Fruit fly (Drosophila melanogaster) whole organism, prepupa: ENCODE measurements around the gene TfIIA-L.

ENCODE experiments used
- Blimp-1 ChIP-seq: fragments of 200-800 bp; sonication (Bioruptor generic); optimal IDR thresholded peaks from 3 replicates; lab custom pipeline; 2017; ENCODE audit warnings: missing biosample characterization, missing genetic modification characterization, mild to moderate bottlenecking, moderate library complexity, missing genetic modification reagents
- CG10631 ChIP-seq: fragments of 200-800 bp; sonication (Bioruptor generic); optimal IDR thresholded peaks from 2 replicates; lab custom pipeline; 2016; ENCODE audit warnings: missing biosample characterization, missing genetic modification characterization
- CG10669 ChIP-seq: fragments of 200-800 bp; sonication (Bioruptor generic); optimal IDR thresholded peaks from 3 replicates; lab custom pipeline; 2018; ENCODE audit warnings: missing biosample characterization, mild to moderate bottlenecking, missing genetic modification characterization, moderate library complexity
- CG11294 ChIP-seq: fragments of 200-800 bp; sonication (Bioruptor generic); IDR thresholded peaks from 2 replicates; pipeline ENCODE4 v1.3.6; 2022; ENCODE audit warnings: missing biosample characterization, missing genetic modification characterization
- CG11762 ChIP-seq: fragments of 200-800 bp; sonication (Bioruptor generic); optimal IDR thresholded peaks from 3 replicates; lab custom pipeline; 2016; ENCODE audit warnings: missing biosample characterization, missing genetic modification characterization; ENCODE audit not compliant: insufficient read depth
- CG11902 ChIP-seq: fragments of 200-800 bp; sonication (Bioruptor generic); optimal IDR thresholded peaks from 3 replicates; lab custom pipeline; 2016; ENCODE audit warnings: missing biosample characterization, missing genetic modification characterization
- CG15336 ChIP-seq: fragments of 200-800 bp; sonication (Bioruptor generic); IDR thresholded peaks from 2 replicates; pipeline ENCODE4 v1.3.6; 2022; ENCODE audit warnings: missing biosample characterization, missing genetic modification characterization
- CG1621 ChIP-seq: fragments of 200-800 bp; sonication (Bioruptor generic); optimal IDR thresholded peaks from 3 replicates; lab custom pipeline; 2018; ENCODE audit warnings: missing biosample characterization, mild to moderate bottlenecking, missing genetic modification characterization
- CG16779 ChIP-seq: fragments of 200-800 bp; sonication (Bioruptor generic); optimal IDR thresholded peaks from 3 replicates; lab custom pipeline; 2017; ENCODE audit warnings: missing biosample characterization, mild to moderate bottlenecking, missing genetic modification characterization
- CG3032 ChIP-seq: fragments of 200-800 bp; optimal IDR thresholded peaks from 2 replicates; lab custom pipeline; 2019; ENCODE audit warnings: missing biosample characterization, mild to moderate bottlenecking, missing genetic modification characterization, moderate library complexity
- CG31627 ChIP-seq: fragments of 200-800 bp; sonication (Bioruptor generic); optimal IDR thresholded peaks from 3 replicates; lab custom pipeline; 2016; ENCODE audit warnings: missing biosample characterization, missing genetic modification characterization
- CG32006 ChIP-seq: fragments of 200-800 bp; sonication (Bioruptor generic); optimal IDR thresholded peaks from 3 replicates; lab custom pipeline; 2017; ENCODE audit warnings: missing biosample characterization, mild to moderate bottlenecking, missing genetic modification characterization
- CG34406 ChIP-seq: fragments of 200-800 bp; sonication (Bioruptor generic); optimal IDR thresholded peaks from 3 replicates; lab custom pipeline; 2016; ENCODE audit warnings: missing biosample characterization, missing genetic modification characterization
- CG3919 ChIP-seq: fragments of 200-800 bp; sonication (Bioruptor generic); optimal IDR thresholded peaks from 3 replicates; lab custom pipeline; 2016; ENCODE audit warnings: missing biosample characterization, missing genetic modification characterization
- CG4318 ChIP-seq: fragments of 200-800 bp; sonication (Bioruptor generic); optimal IDR thresholded peaks from 3 replicates; lab custom pipeline; 2017; ENCODE audit warnings: missing biosample characterization, mild to moderate bottlenecking, missing genetic modification characterization
- CG6276 ChIP-seq: fragments of 200-800 bp; sonication (Bioruptor generic); optimal IDR thresholded peaks from 2 replicates; lab custom pipeline; 2017; ENCODE audit warnings: missing biosample characterization, mild to moderate bottlenecking, missing genetic modification characterization
- CG6792 ChIP-seq: fragments of 200-800 bp; sonication (Bioruptor generic); optimal IDR thresholded peaks from 3 replicates; lab custom pipeline; 2016; ENCODE audit warnings: missing biosample characterization, missing genetic modification characterization
- CG6808 ChIP-seq: fragments of 200-800 bp; sonication (Bioruptor generic); optimal IDR thresholded peaks from 3 replicates; lab custom pipeline; 2017; ENCODE audit warnings: missing biosample characterization, missing genetic modification characterization, mild to moderate bottlenecking, moderate library complexity, missing genetic modification reagents
- CG7368 ChIP-seq: fragments of 200-800 bp; sonication (Bioruptor generic); optimal IDR thresholded peaks from 3 replicates; lab custom pipeline; 2016; ENCODE audit warnings: missing biosample characterization, missing genetic modification characterization
- CG8119 ChIP-seq: fragments of 200-800 bp; sonication (Bioruptor generic); IDR thresholded peaks from 3 replicates; pipeline ENCODE4 v1.3.6; 2022; ENCODE audit warnings: missing biosample characterization, missing genetic modification characterization
- CG8319 ChIP-seq: fragments of 200-800 bp; sonication (Bioruptor generic); optimal IDR thresholded peaks from 3 replicates; lab custom pipeline; 2016; ENCODE audit warnings: missing biosample characterization, missing genetic modification characterization
- CG8632 ChIP-seq: fragments of 200-800 bp; sonication (Bioruptor generic); optimal IDR thresholded peaks from 3 replicates; lab custom pipeline; 2016; ENCODE audit warnings: missing biosample characterization, missing genetic modification characterization
- Eip75B ChIP-seq: fragments of 200-800 bp; sonication (Bioruptor generic); optimal IDR thresholded peaks from 3 replicates; lab custom pipeline; 2016; ENCODE audit warnings: missing biosample characterization, missing genetic modification characterization
- Eip78C ChIP-seq: fragments of 200-800 bp; sonication (Bioruptor generic); peaks from one replicate; lab custom pipeline; 2016; ENCODE audit warnings: missing biosample characterization, missing genetic modification characterization
- Eip93F ChIP-seq: fragments of 200-800 bp; sonication (Bioruptor generic); optimal IDR thresholded peaks from 2 replicates; lab custom pipeline; 2016; ENCODE audit warnings: missing biosample characterization, mild to moderate bottlenecking, missing genetic modification characterization
- Ets96B ChIP-seq: fragments of 200-800 bp; optimal IDR thresholded peaks from 2 replicates; lab custom pipeline; 2019; ENCODE audit warnings: missing biosample characterization, mild to moderate bottlenecking, missing genetic modification characterization, moderate library complexity
- Gug ChIP-seq: fragments of 200-800 bp; sonication (Bioruptor generic); IDR thresholded peaks from 2 replicates; pipeline ENCODE4 v1.3.6; 2022; ENCODE audit warnings: missing biosample characterization, missing genetic modification characterization
- Hr38 ChIP-seq: sonication (Bioruptor generic); optimal IDR thresholded peaks from 2 replicates; lab custom pipeline; 2016; ENCODE audit warnings: missing biosample characterization, missing genetic modification characterization
- Hr39 ChIP-seq: fragments of 200-800 bp; sonication (Bioruptor generic); optimal IDR thresholded peaks from 2 replicates; lab custom pipeline; 2016; ENCODE audit warnings: missing biosample characterization, missing genetic modification characterization
- Hr4 ChIP-seq: fragments of 200-800 bp; sonication (Bioruptor generic); optimal IDR thresholded peaks from 3 replicates; lab custom pipeline; 2016; ENCODE audit warnings: missing biosample characterization, missing genetic modification characterization
- Lpt ChIP-seq: fragments of 200-800 bp; sonication (Bioruptor generic); optimal IDR thresholded peaks from 3 replicates; lab custom pipeline; 2016; ENCODE audit warnings: missing biosample characterization, missing genetic modification characterization
- Met ChIP-seq: fragments of 200-800 bp; sonication (Bioruptor generic); optimal IDR thresholded peaks from 3 replicates; lab custom pipeline; 2016; ENCODE audit warnings: missing biosample characterization, missing genetic modification characterization
- OdsH ChIP-seq: fragments of 200-800 bp; sonication (Bioruptor generic); optimal IDR thresholded peaks from 3 replicates; lab custom pipeline; 2016; ENCODE audit warnings: missing biosample characterization, missing genetic modification characterization
- Smox ChIP-seq: fragments of 200-800 bp; sonication (Bioruptor generic); optimal IDR thresholded peaks from 3 replicates; lab custom pipeline; 2016; ENCODE audit warnings: missing biosample characterization, missing genetic modification characterization
- Sox102F ChIP-seq: fragments of 200-800 bp; sonication (Bioruptor generic); optimal IDR thresholded peaks from 2 replicates; lab custom pipeline; 2016; ENCODE audit warnings: missing biosample characterization, mild to moderate bottlenecking, missing genetic modification characterization
- Sox14 ChIP-seq: fragments of 200-800 bp; sonication (Bioruptor generic); optimal IDR thresholded peaks from 3 replicates; lab custom pipeline; 2016; ENCODE audit warnings: missing biosample characterization, missing genetic modification characterization
- Sox15 ChIP-seq: fragments of 200-800 bp; sonication (Bioruptor generic); optimal IDR thresholded peaks from 3 replicates; lab custom pipeline; 2016; ENCODE audit warnings: missing biosample characterization, missing genetic modification characterization
- acj6 ChIP-seq: fragments of 200-800 bp; sonication (Bioruptor generic); optimal IDR thresholded peaks from 3 replicates; lab custom pipeline; 2016; ENCODE audit warnings: missing biosample characterization, missing genetic modification characterization
- cyc ChIP-seq: fragments of 200-800 bp; sonication (Bioruptor generic); optimal IDR thresholded peaks from 3 replicates; lab custom pipeline; 2016; ENCODE audit warnings: missing biosample characterization, missing genetic modification characterization
- dac ChIP-seq: fragments of 200-800 bp; sonication (Bioruptor generic); optimal IDR thresholded peaks from 2 replicates; lab custom pipeline; 2017; ENCODE audit warnings: missing biosample characterization, mild to moderate bottlenecking, missing genetic modification characterization
- dsx ChIP-seq: fragments of 200-800 bp; optimal IDR thresholded peaks from 3 replicates; lab custom pipeline; 2019; ENCODE audit warnings: missing biosample characterization, mild to moderate bottlenecking, missing genetic modification characterization, moderate library complexity; ENCODE audit not compliant: poor library complexity, severe bottlenecking
- eg ChIP-seq: fragments of 200-800 bp; sonication (Bioruptor generic); IDR thresholded peaks from 3 replicates; pipeline ENCODE4 v1.3.6; 2022; ENCODE audit warnings: missing biosample characterization, missing genetic modification characterization
- fd59A ChIP-seq: fragments of 200-800 bp; sonication (Bioruptor generic); optimal IDR thresholded peaks from 2 replicates; lab custom pipeline; 2017; ENCODE audit warnings: missing biosample characterization, mild to moderate bottlenecking, missing genetic modification characterization, missing genetic modification reagents
- fd85E ChIP-seq: fragments of 200-800 bp; sonication (Bioruptor generic); optimal IDR thresholded peaks from 3 replicates; lab custom pipeline; 2016; ENCODE audit warnings: missing biosample characterization, missing genetic modification characterization
- fkh ChIP-seq: fragments of 200-800 bp; sonication (Bioruptor generic); optimal IDR thresholded peaks from 3 replicates; lab custom pipeline; 2017; ENCODE audit warnings: missing biosample characterization, mild to moderate bottlenecking, missing genetic modification characterization, moderate library complexity
- lz ChIP-seq: fragments of 200-800 bp; sonication (Bioruptor generic); optimal IDR thresholded peaks from 3 replicates; lab custom pipeline; 2016; ENCODE audit warnings: missing biosample characterization, missing genetic modification characterization
- net ChIP-seq: fragments of 200-800 bp; sonication (Bioruptor generic); optimal IDR thresholded peaks from 3 replicates; lab custom pipeline; 2016; ENCODE audit warnings: missing biosample characterization, missing genetic modification characterization
- pdm3 ChIP-seq: fragments of 200-800 bp; sonication (Bioruptor generic); optimal IDR thresholded peaks from 3 replicates; lab custom pipeline; 2016; ENCODE audit warnings: missing biosample characterization, missing genetic modification characterization
- salr ChIP-seq, 2 experiments: fragments of 200-800 bp; sonication (Bioruptor generic); optimal IDR thresholded peaks; 3 replicates each; lab custom pipeline; 2016 to 2018; ENCODE audit warnings: missing biosample characterization in 2 of 2, missing genetic modification characterization in 2 of 2, mild to moderate bottlenecking in 1 of 2
- spab ChIP-seq: fragments of 200-800 bp; sonication (Bioruptor generic); optimal IDR thresholded peaks from 2 replicates; lab custom pipeline; 2017; ENCODE audit warnings: missing biosample characterization, mild to moderate bottlenecking, missing genetic modification characterization, missing genetic modification reagents
- svp ChIP-seq: fragments of 200-800 bp; sonication (Bioruptor generic); peaks from one replicate; lab custom pipeline; 2016; ENCODE audit warnings: missing biosample characterization, missing genetic modification characterization
- vri ChIP-seq: fragments of 200-800 bp; sonication (Bioruptor generic); optimal IDR thresholded peaks from 3 replicates; lab custom pipeline; 2016; ENCODE audit warnings: missing biosample characterization, mild to moderate bottlenecking, missing genetic modification characterization

TfIIA-L gene

dm6 chr3R:27222013-27222673, 28.8 kb upstream of the TfIIA-L start:
- TF ChIP-seq CG7368 (GFP tag; lab: Kevin White, UChicago): peak; percentile 30
- peak; percentile 27 for TF ChIP-seq pdm3 (GFP tag; lab: Kevin White, UChicago)
- TF ChIP-seq CG8632 (GFP tag; lab: Kevin White, UChicago): peak; percentile 40
- TF ChIP-seq Eip93F: no peak
- TF ChIP-seq CG8319: peak; percentile 5
- peak; percentile 16 for TF ChIP-seq OdsH (GFP tag; lab: Kevin White, UChicago)
- TF ChIP-seq CG3919: peak; percentile 53
- no peak for TF ChIP-seq net (GFP tag; lab: Kevin White, UChicago)
- TF ChIP-seq Hr39 (GFP tag; lab: Kevin White, UChicago): peak; percentile 17
- no peak for TF ChIP-seq vri (GFP tag; lab: Kevin White, UChicago)
- TF ChIP-seq CG34406: peak; percentile 46
- TF ChIP-seq Ets96B (tag; lab: Kevin White, UChicago): peak; percentile 66
- TF ChIP-seq CG6276 (GFP tag; lab: Kevin White, UChicago): no peak
- TF ChIP-seq eg (GFP tag; lab: Robert Waterston, UW): no peak
- no peak for TF ChIP-seq Gug (GFP tag; lab: Robert Waterston, UW)
- peak; percentile 85 for TF ChIP-seq Eip78C
- TF ChIP-seq CG16779 (tag; lab: Kevin White, UChicago): no peak
- peak; percentile 66 for TF ChIP-seq CG3032 (tag; lab: Kevin White, UChicago)
- no peak for TF ChIP-seq CG11294 (GFP tag; lab: Robert Waterston, UW)
- TF ChIP-seq Blimp-1 (GFP tag; lab: Kevin White, UChicago): peak; percentile 73
- peak; percentile 45 for TF ChIP-seq Eip75B
- peak; percentile 25 for TF ChIP-seq CG31627 (GFP tag; lab: Kevin White, UChicago)
- TF ChIP-seq CG32006 (GFP tag; lab: Kevin White, UChicago): peak; percentile 7
- peak; percentile 48 for TF ChIP-seq svp (GFP tag; lab: Kevin White, UChicago)
- no peak for TF ChIP-seq CG11762 (GFP tag; lab: Kevin White, UChicago)
- TF ChIP-seq CG6792 (GFP tag; lab: Kevin White, UChicago): peak; percentile 52
- TF ChIP-seq Hr4 (GFP tag; lab: Kevin White, UChicago): no peak
- TF ChIP-seq cyc: peak; percentile 36
- TF ChIP-seq Hr38 (GFP tag; lab: Kevin White, UChicago): no peak
- TF ChIP-seq Sox14 (GFP tag; lab: Kevin White, UChicago): no peak
- no peak for TF ChIP-seq CG4318 (GFP tag; lab: Kevin White, UChicago)
- TF ChIP-seq Sox102F (GFP tag; lab: Kevin White, UChicago): peak; percentile 23
- peak; percentile 16 for TF ChIP-seq Smox
- TF ChIP-seq fkh (GFP tag; lab: Kevin White, UChicago): no peak
- TF ChIP-seq CG8119: no peak
- peak; percentile 31 for TF ChIP-seq CG11902
- TF ChIP-seq acj6 (GFP tag; lab: Kevin White, UChicago): peak; percentile 11
- TF ChIP-seq CG15336 (GFP tag; lab: Robert Waterston, UW): no peak
- TF ChIP-seq CG6808 (GFP tag; lab: Kevin White, UChicago): peak; percentile 42
- TF ChIP-seq salr (GFP tag; optimal IDR thresholded peaks at IDR 0.05; lab: Kevin White, UChicago): no peak
- no peak for TF ChIP-seq Lpt
- peak; percentile 21 for TF ChIP-seq lz
- no peak for TF ChIP-seq dac (GFP tag; lab: Kevin White, UChicago)
- peak; percentile 63 for TF ChIP-seq CG10669 (GFP tag; lab: Kevin White, UChicago)
- peak; percentile 42 for TF ChIP-seq Met
- no peak for TF ChIP-seq Sox15
- peak; percentile 46 for TF ChIP-seq spab (GFP tag; lab: Kevin White, UChicago)
- peak; percentile 47 for TF ChIP-seq fd59A (GFP tag; lab: Kevin White, UChicago)
- no peak for TF ChIP-seq CG1621 (tag; lab: Kevin White, UChicago)
- no peak for TF ChIP-seq fd85E
- TF ChIP-seq CG10631 (GFP tag; lab: Kevin White, UChicago): peak; percentile 28
- peak; percentile 98 for TF ChIP-seq dsx
